Worm (Caenorhabditis elegans) whole organism, mixed stage, embryonic: Measurements from ENCODE around the gene txdc-12.1.

ENCODE experiments used
- M03D4.4 ChIP-seq: sonication (generic microtip); optimal IDR thresholded peaks from 2 replicates; lab custom pipeline; 2017; ENCODE audit warnings: mild to moderate bottlenecking, missing genetic modification characterization, missing compliant biosample characterization
- bed-3 ChIP-seq: fragments of 200-800 bp; sonication (Bioruptor generic); optimal IDR thresholded peaks from 3 replicates; lab custom pipeline; 2018; ENCODE audit warnings: mild to moderate bottlenecking, missing genetic modification characterization, moderate library complexity, missing compliant biosample characterization
- blmp-1 ChIP-seq: fragments of 150-350 bp; optimal IDR thresholded peaks from 2 replicates; lab custom pipeline; 2014; ENCODE audit warnings: missing biosample characterization, missing genetic modification characterization
- ceh-39 ChIP-seq: fragments of 150-350 bp; optimal IDR thresholded peaks from 2 replicates; lab custom pipeline; 2014; ENCODE audit warnings: missing biosample characterization, missing genetic modification characterization
- ceh-43 ChIP-seq: fragments of 200-800 bp; sonication (Bioruptor generic); optimal IDR thresholded peaks from 2 replicates; lab custom pipeline; 2018; ENCODE audit warnings: mild to moderate bottlenecking, missing genetic modification characterization, moderate library complexity, missing compliant biosample characterization
- ceh-83 ChIP-seq: fragments of 200-800 bp; sonication (Bioruptor generic); optimal IDR thresholded peaks from 2 replicates; lab custom pipeline; 2018; ENCODE audit warnings: mild to moderate bottlenecking, missing genetic modification characterization, missing compliant biosample characterization
- ces-1 ChIP-seq: fragments of 150-350 bp; optimal IDR thresholded peaks from 2 replicates; lab custom pipeline; 2014; ENCODE audit warnings: missing biosample characterization, missing genetic modification reagents, missing genetic modification characterization
- cnd-1 ChIP-seq: fragments of 200-800 bp; sonication (Bioruptor generic); optimal IDR thresholded peaks from 2 replicates; lab custom pipeline; 2018; ENCODE audit warnings: mild to moderate bottlenecking, missing genetic modification characterization, missing compliant biosample characterization
- drap-1 ChIP-seq: fragments of 200-800 bp; sonication (Bioruptor generic); optimal IDR thresholded peaks from 3 replicates; lab custom pipeline; 2018; ENCODE audit warnings: mild to moderate bottlenecking, missing genetic modification characterization, missing compliant biosample characterization
- elt-1 ChIP-seq: sonication (generic microtip); optimal IDR thresholded peaks from 2 replicates; lab custom pipeline; 2017; ENCODE audit warnings: missing genetic modification characterization, mild to moderate bottlenecking, missing compliant biosample characterization, antibody characterized with exemption, moderate library complexity, borderline replicate concordance; ENCODE audit not compliant: insufficient read depth
- elt-3 ChIP-seq: fragments of 150-350 bp; optimal IDR thresholded peaks from 2 replicates; lab custom pipeline; 2014; ENCODE audit warnings: missing biosample characterization, missing genetic modification characterization
- flh-1 ChIP-seq: fragments of 200-800 bp; sonication (Bioruptor generic); optimal IDR thresholded peaks from 2 replicates; lab custom pipeline; 2018; ENCODE audit warnings: mild to moderate bottlenecking, missing genetic modification characterization, moderate library complexity, missing compliant biosample characterization
- ham-2 ChIP-seq: fragments of 200-800 bp; sonication (Bioruptor generic); optimal IDR thresholded peaks from 2 replicates; lab custom pipeline; 2018; ENCODE audit warnings: mild to moderate bottlenecking, missing genetic modification characterization, missing compliant biosample characterization
- hlh-1 ChIP-seq: fragments of 150-350 bp; optimal IDR thresholded peaks from 2 replicates; lab custom pipeline; 2014; ENCODE audit warnings: missing biosample characterization, missing genetic modification reagents, missing genetic modification characterization
- lin-13 ChIP-seq: fragments of 150-350 bp; optimal IDR thresholded peaks from 2 replicates; lab custom pipeline; 2014; ENCODE audit warnings: missing biosample characterization, missing genetic modification characterization
- lsy-2 ChIP-seq: fragments of 150-350 bp; optimal IDR thresholded peaks from 2 replicates; lab custom pipeline; 2014; ENCODE audit warnings: missing biosample characterization, missing genetic modification characterization
- mab-5 ChIP-seq: fragments of 150-350 bp; optimal IDR thresholded peaks from 2 replicates; lab custom pipeline; 2014; ENCODE audit warnings: missing biosample characterization, missing genetic modification characterization
- mls-2 ChIP-seq: sonication (generic microtip); optimal IDR thresholded peaks from 2 replicates; lab custom pipeline; 2016; ENCODE audit warnings: mild to moderate bottlenecking, missing genetic modification characterization, moderate library complexity, missing compliant biosample characterization
- nhr-12 ChIP-seq: fragments of 150-350 bp; optimal IDR thresholded peaks from 2 replicates; lab custom pipeline; 2014; ENCODE audit warnings: missing biosample characterization, missing genetic modification characterization
- nhr-2 ChIP-seq: fragments of 150-350 bp; optimal IDR thresholded peaks from 2 replicates; lab custom pipeline; 2014; ENCODE audit warnings: missing biosample characterization, missing genetic modification characterization
- nhr-237 ChIP-seq: fragments of 150-350 bp; optimal IDR thresholded peaks from 2 replicates; lab custom pipeline; 2014; ENCODE audit warnings: missing biosample characterization, missing genetic modification characterization
- nhr-28 ChIP-seq: fragments of 150-350 bp; optimal IDR thresholded peaks from 2 replicates; lab custom pipeline; 2014; ENCODE audit warnings: missing biosample characterization, missing genetic modification characterization
- pha-4 ChIP-seq: fragments of 150-350 bp; optimal IDR thresholded peaks from 2 replicates; lab custom pipeline; 2018; ENCODE audit warnings: missing biosample characterization, missing genetic modification reagents, missing genetic modification characterization
- sem-2 ChIP-seq: fragments of 200-800 bp; sonication (Bioruptor generic); optimal IDR thresholded peaks from 2 replicates; lab custom pipeline; 2018; ENCODE audit warnings: mild to moderate bottlenecking, missing genetic modification characterization, missing compliant biosample characterization
- snpc-4 ChIP-seq: fragments of 150-350 bp; optimal IDR thresholded peaks from 2 replicates; lab custom pipeline; 2014; ENCODE audit warnings: missing biosample characterization, missing genetic modification characterization
- sptf-1 ChIP-seq: sonication (generic microtip); optimal IDR thresholded peaks from 2 replicates; lab custom pipeline; 2017; ENCODE audit warnings: mild to moderate bottlenecking, missing genetic modification characterization, moderate library complexity, missing compliant biosample characterization
- tbx-8 ChIP-seq: fragments of 200-800 bp; sonication (Bioruptor generic); optimal IDR thresholded peaks from 2 replicates; lab custom pipeline; 2018; ENCODE audit warnings: mild to moderate bottlenecking, missing genetic modification characterization, moderate library complexity, missing compliant biosample characterization
- unc-120 ChIP-seq: sonication (generic microtip); optimal IDR thresholded peaks from 2 replicates; lab custom pipeline; 2017; ENCODE audit warnings: missing genetic modification characterization, missing compliant biosample characterization; ENCODE audit not compliant: poor library complexity, severe bottlenecking
- unc-39 ChIP-seq: fragments of 150-350 bp; optimal IDR thresholded peaks from 2 replicates; lab custom pipeline; 2014; ENCODE audit warnings: missing biosample characterization, missing genetic modification characterization
- unc-62 ChIP-seq: fragments of 150-350 bp; optimal IDR thresholded peaks from 2 replicates; lab custom pipeline; 2014; ENCODE audit warnings: missing biosample characterization, missing genetic modification reagents, missing genetic modification characterization
- zip-8 ChIP-seq: fragments of 150-350 bp; optimal IDR thresholded peaks from 2 replicates; lab custom pipeline; 2014; ENCODE audit warnings: missing biosample characterization, missing genetic modification characterization
- ztf-11 ChIP-seq: fragments of 150-350 bp; optimal IDR thresholded peaks from 2 replicates; lab custom pipeline; 2014; ENCODE audit warnings: missing biosample characterization, missing genetic modification characterization

Gene txdc-12.1

DNA sequence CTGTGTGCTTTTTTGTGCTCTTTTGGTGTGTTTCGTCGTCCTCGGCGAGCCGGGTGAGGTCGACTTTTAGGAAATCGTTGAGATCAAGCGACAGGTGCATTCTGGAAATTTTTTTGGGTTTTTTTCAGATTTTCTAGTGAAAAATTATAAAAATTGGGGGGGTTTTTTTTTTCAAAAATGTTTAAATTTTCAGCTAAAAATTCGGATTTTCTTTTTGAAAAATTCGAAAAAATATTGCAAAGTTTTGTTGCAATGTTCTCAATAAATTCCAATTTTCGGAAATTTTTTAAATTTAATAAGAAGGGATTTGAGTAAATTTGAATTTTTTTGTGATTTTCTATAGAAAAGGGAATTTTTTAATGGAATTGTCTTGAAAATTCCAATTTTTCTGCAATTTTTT is 34.8 kb downstream of the txdc-12.1 start, which contains the start of gene Y57A10A.27:
Y57A10A.27 (minus strand) TSS at position 101 of the 400 bp plus-strand sequence.
- TF ChIP-seq nhr-28 (tag; lab: Kevin White, UChicago): no peak
- no peak for TF ChIP-seq ceh-83 (GFP tag; lab: Kevin White, UChicago)
- no peak for TF ChIP-seq hlh-1 (tag; lab: Kevin White, UChicago)
- TF ChIP-seq elt-3 (tag; lab: Kevin White, UChicago): no peak
- no peak for TF ChIP-seq tbx-8 (GFP tag; lab: Kevin White, UChicago)
- TF ChIP-seq zip-8 (tag; lab: Kevin White, UChicago): no peak
- no peak for TF ChIP-seq nhr-237 (tag; lab: Kevin White, UChicago)
- no peak for TF ChIP-seq unc-120 (tag; lab: Kevin White, UChicago)
- no peak for TF ChIP-seq ham-2
- TF ChIP-seq flh-1 (GFP tag; lab: Kevin White, UChicago): no peak
- TF ChIP-seq cnd-1 (tag; lab: Kevin White, UChicago): no peak
- no peak for TF ChIP-seq ceh-43 (GFP tag; lab: Kevin White, UChicago)
- TF ChIP-seq lsy-2 (tag; lab: Kevin White, UChicago): no peak

DNA sequence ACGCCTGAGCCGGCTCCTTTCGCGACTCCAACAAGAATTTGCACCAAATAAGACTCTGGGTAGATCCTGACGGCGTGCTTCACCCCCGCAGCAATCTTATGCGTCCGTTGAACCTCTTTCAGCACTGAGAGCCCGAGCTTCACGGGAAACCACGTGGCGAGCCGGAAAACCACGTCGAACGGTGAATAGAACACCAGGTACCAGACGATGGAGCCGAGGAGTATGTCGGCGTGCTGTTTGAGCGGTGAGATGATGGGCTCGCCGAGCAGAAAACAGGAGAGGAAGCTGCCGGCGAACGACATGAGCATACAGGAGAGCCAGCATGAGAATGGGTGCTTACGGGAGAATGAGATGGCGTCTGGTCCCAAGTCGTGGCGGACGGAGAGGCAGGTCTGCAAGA is 38.4 kb downstream of the txdc-12.1 start:
- no peak for TF ChIP-seq ztf-11 (tag; lab: Kevin White, UChicago)
- no peak for TF ChIP-seq mab-5
- no peak for TF ChIP-seq unc-62 (GFP tag; lab: Kevin White, UChicago)
- no peak for TF ChIP-seq unc-120 (tag; lab: Kevin White, UChicago)
- TF ChIP-seq lin-13 (tag; lab: Kevin White, UChicago): no peak
- no peak for TF ChIP-seq zip-8 (tag; lab: Kevin White, UChicago)
- no peak for TF ChIP-seq blmp-1 (tag; lab: Kevin White, UChicago)
- no peak for TF ChIP-seq ham-2
- no peak for TF ChIP-seq snpc-4 (tag; lab: Kevin White, UChicago)
- TF ChIP-seq sem-2 (GFP tag; lab: Kevin White, UChicago): no peak
- TF ChIP-seq hlh-1 (tag; lab: Kevin White, UChicago): no peak
- no peak for TF ChIP-seq elt-1 (tag; lab: Kevin White, UChicago)
- TF ChIP-seq sptf-1 (tag; lab: Kevin White, UChicago): no peak
- no peak for TF ChIP-seq nhr-12 (tag; lab: Kevin White, UChicago)
- no peak for TF ChIP-seq tbx-8 (GFP tag; lab: Kevin White, UChicago)
- TF ChIP-seq pha-4 (tag; lab: Kevin White, UChicago): no peak
- TF ChIP-seq nhr-2 (tag; lab: Kevin White, UChicago): no peak
- no peak for TF ChIP-seq bed-3 (GFP tag; lab: Kevin White, UChicago)
- no peak for TF ChIP-seq cnd-1 (tag; lab: Kevin White, UChicago)
- no peak for TF ChIP-seq drap-1 (GFP tag; lab: Kevin White, UChicago)
- TF ChIP-seq, all 35 proteins: peak for 0

DNA sequence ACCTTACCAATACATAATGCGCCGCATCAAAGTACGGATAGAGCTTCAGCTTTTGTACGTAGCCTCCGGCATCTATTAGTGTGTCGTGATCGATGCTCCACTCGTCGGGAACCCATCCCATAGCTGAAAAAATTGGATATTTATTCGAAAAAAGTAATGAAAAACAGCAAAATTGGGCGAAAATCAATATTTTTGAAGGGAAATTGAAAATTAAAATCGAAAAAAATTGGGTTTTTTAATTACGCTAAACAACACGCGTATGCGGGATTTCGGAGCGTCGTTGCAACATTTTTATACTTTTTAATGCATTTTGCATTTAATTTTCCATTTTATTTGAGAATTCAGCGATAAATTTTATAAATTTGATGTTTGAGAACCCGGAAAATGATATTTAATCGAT is 39.1 kb downstream of the txdc-12.1 start, which contains the start of the genes tric-1B.2 and Y57A10A.29:
tric-1B.2 (minus strand) TSS at position 129 of the 400 bp plus-strand sequence.
Y57A10A.29 (plus strand) TSS at position 303 of the 400 bp plus-strand sequence.
- TF ChIP-seq nhr-237 (tag; lab: Kevin White, UChicago) (no peak), ces-1 (GFP tag; lab: Kevin White, UChicago) (peak; percentile 67)

DNA sequence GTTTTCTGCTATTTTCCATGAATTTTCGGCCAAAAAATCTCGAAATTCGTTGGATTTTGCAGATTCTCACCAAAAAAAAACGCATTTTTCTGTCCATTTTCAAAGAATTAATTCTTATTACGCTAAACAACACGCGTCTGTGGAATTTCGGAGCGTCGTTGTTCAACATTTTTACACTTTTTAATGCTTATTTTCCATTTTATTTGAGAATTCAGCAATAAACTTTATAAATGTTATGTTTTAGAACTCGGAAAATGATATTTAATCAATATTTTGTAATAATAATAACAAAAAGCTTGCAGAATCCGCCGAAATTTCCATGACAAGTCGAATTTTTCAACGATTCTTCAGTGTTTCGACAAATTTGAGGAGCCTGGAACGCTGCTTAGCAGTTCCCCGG is 40.2 kb downstream of the txdc-12.1 start, which contains the start of gene ife-5:
ife-5 (plus strand) TSS at position 301 of the 400 bp plus-strand sequence.
- no peak for TF ChIP-seq ceh-43 (GFP tag; lab: Kevin White, UChicago)
- no peak for TF ChIP-seq unc-62 (GFP tag; lab: Kevin White, UChicago)
- no peak for TF ChIP-seq blmp-1 (tag; lab: Kevin White, UChicago)
- TF ChIP-seq bed-3 (GFP tag; lab: Kevin White, UChicago): no peak
- TF ChIP-seq mls-2 (tag; lab: Kevin White, UChicago): no peak
- TF ChIP-seq hlh-1 (tag; lab: Kevin White, UChicago): no peak
- no peak for TF ChIP-seq unc-39 (tag; lab: Kevin White, UChicago)
- no peak for TF ChIP-seq ceh-39 (tag; lab: Kevin White, UChicago)
- TF ChIP-seq sem-2 (GFP tag; lab: Kevin White, UChicago): no peak
- no peak for TF ChIP-seq M03D4.4 (tag; lab: Kevin White, UChicago)
- TF ChIP-seq drap-1 (GFP tag; lab: Kevin White, UChicago): no peak
